Worm (Caenorhabditis elegans) whole organism, young adult: ENCODE results near the gene cal-8.
A peak's percentile ranks its signal among the peaks of the same experiment; 100 is the strongest.

Experiments
- C06A6.2 ChIP-seq: fragments of 200-800 bp; sonication (Bioruptor generic); conservative IDR thresholded peaks from 2 replicates; pipeline ENCODE4 v1.3.6; 2022; ENCODE audit warnings: missing genetic modification characterization, missing compliant biosample characterization
- D2030.7 ChIP-seq: fragments of 200-800 bp; sonication (Bioruptor generic); IDR thresholded peaks from 2 replicates; pipeline ENCODE4 v1.3.6; 2022; ENCODE audit warnings: missing genetic modification reagents, missing genetic modification characterization, missing compliant biosample characterization
- F33H1.4 ChIP-seq: fragments of 200-800 bp; sonication (Bioruptor generic); IDR thresholded peaks from 2 replicates; pipeline ENCODE4 v1.3.6; 2022; ENCODE audit warnings: missing genetic modification reagents, missing genetic modification characterization, missing compliant biosample characterization
- F55B11.4 ChIP-seq: sonication (generic microtip); optimal IDR thresholded peaks from 2 replicates; lab custom pipeline; 2016; ENCODE audit warnings: missing compliant biosample characterization, missing genetic modification characterization, borderline replicate concordance; ENCODE audit not compliant: insufficient read depth
- Y79H2A.3 ChIP-seq: fragments of 200-800 bp; sonication (Bioruptor generic); conservative IDR thresholded peaks from 2 replicates; pipeline ENCODE4 v1.3.6; 2022; ENCODE audit warnings: missing genetic modification reagents, missing genetic modification characterization, missing compliant biosample characterization
- akir-1 ChIP-seq: fragments of 200-800 bp; sonication (Bioruptor generic); optimal IDR thresholded peaks from 2 replicates; lab custom pipeline; 2018; ENCODE audit warnings: mild to moderate bottlenecking, missing genetic modification characterization, moderate library complexity, missing compliant biosample characterization
- athp-1 ChIP-seq: sonication (generic microtip); optimal IDR thresholded peaks from 2 replicates; lab custom pipeline; 2017; ENCODE audit warnings: mild to moderate bottlenecking, missing genetic modification characterization, missing compliant biosample characterization
- cebp-1 ChIP-seq, 2 experiments: fragments of 200-800 bp in 1 of 2; sonication (Bioruptor generic) in 1 of 2; sonication (generic microtip) in 1 of 2; IDR thresholded peaks in 1 of 2; optimal IDR thresholded peaks in 1 of 2; 2 replicates each; pipeline versions ENCODE4 v1.3.6 to Lab custom; 2017 to 2022; ENCODE audit warnings: missing compliant biosample characterization in 2 of 2, missing genetic modification characterization in 2 of 2, mild to moderate bottlenecking in 1 of 2, missing genetic modification reagents in 1 of 2, moderate library complexity in 1 of 2
- ceh-58 ChIP-seq: fragments of 200-800 bp; sonication (Bioruptor generic); IDR thresholded peaks from 2 replicates; pipeline ENCODE4 v1.3.6; 2022; ENCODE audit warnings: missing genetic modification characterization, missing compliant biosample characterization
- ceh-91 ChIP-seq: fragments of 200-800 bp; sonication (Bioruptor generic); IDR thresholded peaks from 2 replicates; pipeline ENCODE4 v1.3.6; 2022; ENCODE audit warnings: missing genetic modification reagents, missing genetic modification characterization, missing compliant biosample characterization
- efl-1 ChIP-seq: fragments of 150-350 bp; optimal IDR thresholded peaks from 2 replicates; lab custom pipeline; 2014; ENCODE audit warnings: missing biosample characterization, missing genetic modification reagents, missing genetic modification characterization
- egl-18 ChIP-seq: fragments of 200-800 bp; sonication (Bioruptor generic); IDR thresholded peaks from 2 replicates; pipeline ENCODE4 v1.3.6; 2022; ENCODE audit warnings: missing genetic modification reagents, missing genetic modification characterization, missing compliant biosample characterization
- hmg-1.2 ChIP-seq: fragments of 200-800 bp; sonication (Bioruptor generic); IDR thresholded peaks from 2 replicates; pipeline ENCODE4 v1.3.6; 2022; ENCODE audit warnings: missing genetic modification reagents, missing genetic modification characterization, missing compliant biosample characterization
- hmg-20 ChIP-seq: fragments of 200-800 bp; sonication (Bioruptor generic); IDR thresholded peaks from 2 replicates; pipeline ENCODE4 v1.3.6; 2022; ENCODE audit warnings: missing genetic modification reagents, missing genetic modification characterization, missing compliant biosample characterization
- lin-26 ChIP-seq: fragments of 200-800 bp; sonication (Bioruptor generic); IDR thresholded peaks from 2 replicates; pipeline ENCODE4 v1.3.6; 2022; ENCODE audit warnings: missing genetic modification reagents, missing genetic modification characterization, missing compliant biosample characterization
- lin-40 ChIP-seq: sonication (generic microtip); optimal IDR thresholded peaks from 2 replicates; lab custom pipeline; 2016; ENCODE audit warnings: missing genetic modification characterization, mild to moderate bottlenecking, missing compliant biosample characterization, missing genotype, missing genetic modification reagents
- lin-54 ChIP-seq: fragments of 200-800 bp; sonication (Bioruptor generic); optimal IDR thresholded peaks from 2 replicates; lab custom pipeline; 2018; ENCODE audit warnings: mild to moderate bottlenecking, missing genetic modification characterization, missing compliant biosample characterization
- lsl-1 ChIP-seq: fragments of 200-800 bp; sonication (Bioruptor generic); optimal IDR thresholded peaks from 2 replicates; lab custom pipeline; 2018; ENCODE audit warnings: mild to moderate bottlenecking, missing genetic modification characterization, moderate library complexity, missing compliant biosample characterization
- madf-6 ChIP-seq: fragments of 200-800 bp; sonication (Bioruptor generic); IDR thresholded peaks from 2 replicates; pipeline ENCODE4 v1.3.6; 2022; ENCODE audit warnings: missing genetic modification reagents, missing genetic modification characterization, missing compliant biosample characterization
- madf-8 ChIP-seq: fragments of 200-800 bp; sonication (Bioruptor generic); conservative IDR thresholded peaks from 2 replicates; pipeline ENCODE4 v1.3.6; 2022; ENCODE audit warnings: missing genetic modification reagents, missing genetic modification characterization, missing compliant biosample characterization
- mcd-1 ChIP-seq: fragments of 200-800 bp; sonication (Bioruptor generic); IDR thresholded peaks from 2 replicates; pipeline ENCODE4 v1.3.6; 2022; ENCODE audit warnings: missing genetic modification reagents, missing genetic modification characterization, missing compliant biosample characterization
- pbrm-1 ChIP-seq: fragments of 200-800 bp; sonication (Bioruptor generic); IDR thresholded peaks from 2 replicates; pipeline ENCODE4 v1.3.6; 2022; ENCODE audit warnings: missing genetic modification reagents, missing genetic modification characterization, missing compliant biosample characterization
- rcor-1 ChIP-seq: fragments of 200-800 bp; sonication (Bioruptor generic); IDR thresholded peaks from 2 replicates; pipeline ENCODE4 v1.3.6; 2022; ENCODE audit warnings: missing genetic modification reagents, missing genetic modification characterization, missing compliant biosample characterization
- rpc-1 ChIP-seq, 2 experiments: fragments of 150-350 bp in 1 of 2; sonication (generic microtip) in 1 of 2; optimal IDR thresholded peaks; 2 replicates each; lab custom pipeline; 2014 to 2018; ENCODE audit warnings: missing biosample characterization in 1 of 2, missing genetic modification characterization in 1 of 2, missing genetic modification reagents in 1 of 2, missing genotype in 1 of 2
- snpc-1.1 ChIP-seq: sonication (generic microtip); optimal IDR thresholded peaks from 2 replicates; lab custom pipeline; 2017; ENCODE audit warnings: missing genetic modification characterization, mild to moderate bottlenecking, missing compliant biosample characterization, antibody characterized with exemption, moderate library complexity, missing genotype, missing genetic modification reagents; ENCODE audit not compliant: insufficient read depth
- snpc-1.3 ChIP-seq: sonication (generic microtip); optimal IDR thresholded peaks from 2 replicates; lab custom pipeline; 2017; ENCODE audit warnings: missing genetic modification characterization, mild to moderate bottlenecking, missing compliant biosample characterization, antibody characterized with exemption, moderate library complexity, missing genotype, missing genetic modification reagents; ENCODE audit not compliant: insufficient read depth
- snpc-3.4 ChIP-seq: sonication (generic microtip); optimal IDR thresholded peaks from 2 replicates; lab custom pipeline; 2017; ENCODE audit warnings: missing genetic modification characterization, mild to moderate bottlenecking, missing compliant biosample characterization, antibody characterized with exemption, moderate library complexity, missing genotype, missing genetic modification reagents
- xnd-1 ChIP-seq: sonication (generic microtip); optimal IDR thresholded peaks from 2 replicates; lab custom pipeline; 2016; ENCODE audit warnings: missing genotype, missing genetic modification reagents, missing genetic modification characterization, missing compliant biosample characterization
- zim-3 ChIP-seq: sonication (generic microtip); optimal IDR thresholded peaks from 2 replicates; lab custom pipeline; 2017; ENCODE audit warnings: mild to moderate bottlenecking, missing genetic modification characterization, moderate library complexity, missing compliant biosample characterization

The cal-8 gene

DNA sequence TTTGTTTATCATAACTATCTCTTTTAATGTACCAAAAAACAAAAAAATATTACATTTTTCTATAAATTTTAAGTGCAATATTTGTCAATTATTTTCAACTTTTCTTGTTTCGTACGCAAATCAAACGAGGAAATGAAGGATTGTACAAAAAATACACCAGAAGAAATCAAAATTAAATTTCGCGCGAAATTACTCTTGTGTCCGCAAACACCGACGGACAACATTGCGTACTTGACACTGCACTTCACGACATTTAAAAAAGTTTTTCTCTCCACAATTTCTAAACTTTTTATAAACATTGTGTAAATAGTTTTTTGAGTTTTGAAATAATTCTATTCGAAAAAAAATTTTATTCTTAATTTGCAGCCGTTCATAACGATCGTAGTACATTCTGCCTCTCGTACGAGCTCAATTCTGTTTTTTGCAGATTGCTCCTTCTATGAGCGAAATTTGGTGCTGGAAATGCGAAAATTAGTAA lies 7.9 kb downstream of the cal-8 start, which contains the start of gene mrps-16 (continued):
- 0 out of 2 replicates have a peak, but pooled peaks have one; percentile 19 for TF ChIP-seq pbrm-1 (GFP tag; lab: Robert Waterston, UW)
- TF ChIP-seq snpc-1.1 (tag; lab: Kevin White, UChicago) = peak; percentile 17
- TF ChIP-seq Y79H2A.3 (GFP tag; lab: Robert Waterston, UW) = no peak
- TF ChIP-seq lin-26 (GFP tag; lab: Robert Waterston, UW) = no peak
- TF ChIP-seq ceh-91 (GFP tag; lab: Robert Waterston, UW) = 0 out of 2 replicates have a peak, but pooled peaks have one; percentile 17
- TF ChIP-seq lin-40 = peak; percentile 23
- TF ChIP-seq ceh-58 = no peak
- no peak for TF ChIP-seq egl-18 (GFP tag; lab: Robert Waterston, UW)
- no peak for TF ChIP-seq F55B11.4 (tag; lab: Kevin White, UChicago)

DNA sequence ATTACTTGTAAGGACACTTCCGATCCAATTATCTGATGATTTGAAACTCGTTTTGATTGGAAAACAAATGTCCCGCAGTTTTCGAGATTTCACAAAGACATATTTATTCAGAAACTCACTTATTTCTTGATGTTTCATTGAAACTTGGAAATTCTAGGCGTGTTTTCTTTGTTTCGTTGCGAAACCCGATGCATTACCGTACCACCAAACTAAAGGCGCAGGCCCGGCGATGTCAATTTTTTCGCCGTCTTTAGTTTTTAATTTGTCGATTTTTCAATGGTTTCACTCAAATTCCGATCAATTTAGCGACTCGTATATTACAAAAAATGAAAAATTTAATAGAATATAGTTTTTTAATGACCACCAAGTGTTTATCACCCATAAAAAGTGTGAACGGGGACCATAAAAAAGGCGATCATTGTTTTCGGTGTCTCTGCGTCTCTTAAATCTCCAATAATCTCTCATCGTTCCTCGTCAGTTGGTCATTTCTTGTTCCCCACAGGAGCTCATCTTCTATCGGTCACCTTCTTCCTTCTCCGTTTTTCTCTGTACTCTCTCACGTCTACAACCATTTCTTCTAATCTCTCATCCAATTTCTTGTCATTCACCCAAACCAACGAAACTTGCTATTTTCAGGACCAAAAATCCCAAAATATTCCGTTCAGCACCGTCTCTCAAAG lies 16.0 kb downstream of the cal-8 start, which contains the start of gene clr-1:
Gene clr-1, plus strand, starts transcription at position 630 of the 680 bp plus-strand sequence.
- TF ChIP-seq akir-1 (GFP tag; lab: Kevin White, UChicago) (no peak), snpc-1.3 (tag; lab: Kevin White, UChicago) (peak; percentile 24), efl-1 (peak; percentile 6), rpc-1 (optimal IDR thresholded peaks at IDR 0.05; lab: Kevin White, UChicago) (no peak), rpc-1 (tag; optimal IDR thresholded peaks at IDR 0.05; lab: Kevin White, UChicago) (no peak), lsl-1 (GFP tag; lab: Kevin White, UChicago) (peak; percentile 94), mcd-1 (GFP tag; lab: Robert Waterston, UW) (no peak), madf-8 (GFP tag; lab: Robert Waterston, UW) (peak; percentile 92), hmg-1.2 (GFP tag; lab: Robert Waterston, UW) (peak; percentile 49; the same call in 1 of the 2 replicates), hmg-20 (GFP tag; lab: Robert Waterston, UW) (no peak), rcor-1 (GFP tag; lab: Robert Waterston, UW) (no peak), madf-6 (GFP tag; lab: Robert Waterston, UW) (peak; percentile 94), C06A6.2 (GFP tag; lab: Robert Waterston, UW) (no peak), egl-18 (GFP tag; lab: Robert Waterston, UW) (no peak), ceh-91 (GFP tag; lab: Robert Waterston, UW) (peak; percentile 79), lin-54 (GFP tag; lab: Kevin White, UChicago) (peak; percentile 9), zim-3 (tag; lab: Kevin White, UChicago) (no peak), athp-1 (no peak), xnd-1 (tag; lab: Kevin White, UChicago) (peak; percentile 89), D2030.7 (GFP tag; lab: Robert Waterston, UW) (peak; percentile 28; the same call in 1 of the 2 replicates), F33H1.4 (peak; percentile 89), snpc-3.4 (tag; lab: Kevin White, UChicago) (no peak)
- TF ChIP-seq, all 124 proteins: peak for 11

DNA sequence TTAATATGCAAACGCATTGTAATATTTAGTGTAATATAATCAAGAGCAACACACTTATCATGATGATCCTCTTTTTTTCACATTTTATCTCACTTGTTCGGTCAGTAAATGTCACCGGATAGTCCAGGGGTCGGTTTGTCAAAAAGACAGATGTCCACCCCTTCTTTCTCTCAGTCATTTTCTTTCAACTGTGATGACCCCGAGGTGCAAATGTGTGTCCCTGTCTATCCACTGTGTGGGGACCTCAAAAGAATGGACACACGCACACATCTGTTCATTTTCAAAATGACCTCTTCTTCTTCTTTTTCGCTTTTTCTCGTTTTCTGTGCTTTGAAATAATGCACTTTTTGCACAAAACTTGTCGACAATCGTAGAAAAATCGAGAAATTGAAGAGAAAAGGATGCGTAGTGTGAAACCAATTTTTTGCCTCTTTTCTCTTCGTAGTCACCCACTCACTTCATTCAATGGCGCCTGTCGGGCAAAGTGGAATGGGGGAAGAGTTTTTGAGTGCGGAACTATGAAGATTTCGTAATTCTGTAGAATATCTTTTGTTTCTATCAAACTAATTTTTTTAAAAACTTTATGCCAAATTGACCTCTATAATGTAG lies 18.0 kb downstream of the cal-8 start:
- TF ChIP-seq D2030.7 (GFP tag; lab: Robert Waterston, UW) (no peak), cebp-1 (GFP tag; IDR thresholded peaks at IDR 0.05; lab: Robert Waterston, UW) (no peak), cebp-1 (tag; optimal IDR thresholded peaks at IDR 0.05; lab: Kevin White, UChicago) (peak; percentile 70)
